Fruit fly (Drosophila melanogaster) whole organism, embryonic: Measurements from ENCODE around the gene ato.
A peak's percentile ranks its signal among the peaks of the same experiment; 100 is the strongest.

Source experiments
- Antp ChIP-seq: fragments of 200-800 bp; sonication (Bioruptor generic); optimal IDR thresholded peaks from 3 replicates; lab custom pipeline; 2016; ENCODE audit warnings: missing biosample characterization, missing genetic modification characterization
- Atf3 ChIP-seq: fragments of 200-800 bp; sonication (Bioruptor generic); optimal IDR thresholded peaks from 3 replicates; lab custom pipeline; 2016; ENCODE audit warnings: missing biosample characterization, missing genetic modification characterization
- BEAF-32 ChIP-seq: fragments of 200-800 bp; sonication (Bioruptor generic); optimal IDR thresholded peaks from 3 replicates; lab custom pipeline; 2017; ENCODE audit warnings: missing biosample characterization, missing genetic modification characterization, mild to moderate bottlenecking, moderate library complexity, missing genetic modification reagents
- CG1024 ChIP-seq: fragments of 200-800 bp; sonication (Bioruptor generic); IDR thresholded peaks from 2 replicates; pipeline ENCODE4 v1.3.6; 2022; ENCODE audit warnings: missing biosample characterization, missing genetic modification characterization
- CG13775 ChIP-seq: fragments of 200-800 bp; sonication (Bioruptor generic); optimal IDR thresholded peaks from 3 replicates; lab custom pipeline; 2017; ENCODE audit warnings: missing biosample characterization, mild to moderate bottlenecking, missing genetic modification characterization
- CG14860 ChIP-seq: fragments of 200-800 bp; sonication (Bioruptor generic); IDR thresholded peaks from 3 replicates; pipeline ENCODE4 v1.3.6; 2022; ENCODE audit warnings: missing biosample characterization, missing genetic modification characterization; ENCODE audit not compliant: partially characterized antibody
- CG16813 ChIP-seq: fragments of 200-800 bp; sonication (Bioruptor generic); IDR thresholded peaks from 3 replicates; pipeline ENCODE4 v1.3.6; 2022; ENCODE audit warnings: missing biosample characterization, missing genetic modification characterization; ENCODE audit not compliant: partially characterized antibody
- CG17361 ChIP-seq: fragments of 200-800 bp; sonication (Bioruptor generic); IDR thresholded peaks from 3 replicates; pipeline ENCODE4 v1.3.6; 2022; ENCODE audit warnings: missing biosample characterization, missing genetic modification characterization
- CG17912 ChIP-seq: fragments of 200-800 bp; sonication (Bioruptor generic); optimal IDR thresholded peaks from 2 replicates; lab custom pipeline; 2018; ENCODE audit warnings: missing biosample characterization, mild to moderate bottlenecking, missing genetic modification characterization
- CG2199 ChIP-seq: fragments of 200-800 bp; sonication (Bioruptor generic); IDR thresholded peaks from 3 replicates; pipeline ENCODE4 v1.3.6; 2022; ENCODE audit warnings: missing biosample characterization, missing genetic modification characterization
- CG2889 ChIP-seq: fragments of 200-800 bp; sonication (Bioruptor generic); IDR thresholded peaks from 3 replicates; pipeline ENCODE4 v1.3.6; 2022; ENCODE audit warnings: missing biosample characterization, missing genetic modification characterization
- CG32772 ChIP-seq: fragments of 200-800 bp; sonication (Bioruptor generic); IDR thresholded peaks from 2 replicates; pipeline ENCODE4 v1.3.6; 2022; ENCODE audit warnings: missing biosample characterization, missing genetic modification characterization
- CG42726 ChIP-seq: fragments of 200-800 bp; sonication (Bioruptor generic); IDR thresholded peaks from 2 replicates; pipeline ENCODE4 v1.3.6; 2022; ENCODE audit warnings: missing biosample characterization, missing genetic modification characterization; ENCODE audit not compliant: partially characterized antibody
- CG5245 ChIP-seq: fragments of 200-800 bp; sonication (Bioruptor generic); optimal IDR thresholded peaks from 3 replicates; lab custom pipeline; 2016; ENCODE audit warnings: missing biosample characterization, missing genetic modification characterization
- CG6272 ChIP-seq: fragments of 200-800 bp; sonication (Bioruptor generic); IDR thresholded peaks from 2 replicates; pipeline ENCODE4 v1.3.6; 2022; ENCODE audit warnings: missing biosample characterization, missing genetic modification characterization
- CG7786 ChIP-seq: fragments of 200-800 bp; sonication (Bioruptor generic); optimal IDR thresholded peaks from 2 replicates; lab custom pipeline; 2016; ENCODE audit warnings: missing biosample characterization, missing genetic modification characterization
- CG9797 ChIP-seq: fragments of 200-800 bp; sonication (Bioruptor generic); optimal IDR thresholded peaks from 3 replicates; lab custom pipeline; 2018; ENCODE audit warnings: missing biosample characterization, mild to moderate bottlenecking, missing genetic modification characterization
- Camta ChIP-seq: fragments of 200-800 bp; sonication (Bioruptor generic); optimal IDR thresholded peaks from 2 replicates; lab custom pipeline; 2016; ENCODE audit warnings: missing biosample characterization, missing genetic modification characterization
- D19A ChIP-seq: fragments of 200-800 bp; optimal IDR thresholded peaks from 3 replicates; lab custom pipeline; 2019; ENCODE audit warnings: missing biosample characterization, mild to moderate bottlenecking, missing genetic modification characterization, moderate library complexity
- ERR ChIP-seq: fragments of 200-800 bp; sonication (Bioruptor generic); optimal IDR thresholded peaks from 2 replicates; lab custom pipeline; 2016; ENCODE audit warnings: missing biosample characterization, missing genetic modification characterization
- Fer2 ChIP-seq: fragments of 200-800 bp; sonication (Bioruptor generic); optimal IDR thresholded peaks from 2 replicates; lab custom pipeline; 2018; ENCODE audit warnings: missing biosample characterization, mild to moderate bottlenecking, missing genetic modification characterization, moderate library complexity
- Gsc ChIP-seq: fragments of 200-800 bp; sonication (Bioruptor generic); IDR thresholded peaks from 2 replicates; pipeline ENCODE4 v1.3.6; 2022; ENCODE audit warnings: missing biosample characterization, missing genetic modification characterization
- H2.0 ChIP-seq: fragments of 200-800 bp; sonication (Bioruptor generic); IDR thresholded peaks from 2 replicates; pipeline ENCODE4 v1.3.6; 2022; ENCODE audit warnings: missing biosample characterization, missing genetic modification characterization
- HmgZ ChIP-seq: fragments of 200-800 bp; sonication (Bioruptor generic); optimal IDR thresholded peaks from 2 replicates; lab custom pipeline; 2018; ENCODE audit warnings: missing biosample characterization, mild to moderate bottlenecking, missing genetic modification characterization
- Hr3 ChIP-seq: fragments of 200-800 bp; sonication (Bioruptor generic); optimal IDR thresholded peaks from 3 replicates; lab custom pipeline; 2016; ENCODE audit warnings: missing biosample characterization, missing genetic modification characterization
- MTF-1 ChIP-seq: fragments of 200-800 bp; sonication (Bioruptor generic); optimal IDR thresholded peaks from 2 replicates; lab custom pipeline; 2018; ENCODE audit warnings: missing biosample characterization, mild to moderate bottlenecking, missing genetic modification characterization, borderline replicate concordance
- NC2α ChIP-seq: fragments of 200-800 bp; sonication (Bioruptor generic); optimal IDR thresholded peaks from 2 replicates; lab custom pipeline; 2016; ENCODE audit warnings: missing biosample characterization, missing genetic modification characterization
- Neu2 ChIP-seq: fragments of 200-800 bp; sonication (Bioruptor generic); optimal IDR thresholded peaks from 3 replicates; lab custom pipeline; 2016; ENCODE audit warnings: missing biosample characterization, missing genetic modification characterization, borderline replicate concordance
- Pdp1 ChIP-seq, 2 experiments: fragments of 200-800 bp; sonication (Bioruptor generic); optimal IDR thresholded peaks; 3 replicates each; lab custom pipeline; 2016; ENCODE audit warnings: missing biosample characterization in 2 of 2, missing genetic modification characterization in 2 of 2, mild to moderate bottlenecking in 1 of 2, moderate library complexity in 1 of 2
- Rx ChIP-seq: fragments of 200-800 bp; sonication (Bioruptor generic); IDR thresholded peaks from 2 replicates; pipeline ENCODE4 v1.3.6; 2022; ENCODE audit warnings: missing biosample characterization, missing genetic modification characterization
- Sox102F ChIP-seq: fragments of 200-800 bp; sonication (Bioruptor generic); optimal IDR thresholded peaks from 2 replicates; lab custom pipeline; 2018; ENCODE audit warnings: missing biosample characterization, mild to moderate bottlenecking, missing genetic modification characterization, moderate library complexity
- Spps ChIP-seq: fragments of 200-800 bp; sonication (Bioruptor generic); optimal IDR thresholded peaks from 2 replicates; lab custom pipeline; 2018; ENCODE audit warnings: missing biosample characterization, mild to moderate bottlenecking, missing genetic modification characterization
- Vsx1 ChIP-seq: fragments of 200-800 bp; sonication (Bioruptor generic); optimal IDR thresholded peaks from 2 replicates; lab custom pipeline; 2017; ENCODE audit warnings: missing biosample characterization, mild to moderate bottlenecking, missing genetic modification characterization, missing genetic modification reagents
- Xbp1 ChIP-seq: fragments of 200-800 bp; sonication (Bioruptor generic); optimal IDR thresholded peaks from 3 replicates; lab custom pipeline; 2016; ENCODE audit warnings: missing biosample characterization, mild to moderate bottlenecking, missing genetic modification characterization
- aop ChIP-seq: fragments of 200-800 bp; sonication (Bioruptor generic); IDR thresholded peaks from 2 replicates; pipeline ENCODE4 v1.3.6; 2022; ENCODE audit warnings: missing biosample characterization, missing genetic modification characterization
- croc ChIP-seq: fragments of 200-800 bp; sonication (Bioruptor generic); conservative IDR thresholded peaks from 3 replicates; pipeline ENCODE4 v1.3.6; 2022; ENCODE audit warnings: missing biosample characterization, missing genetic modification characterization
- crol ChIP-seq: fragments of 200-800 bp; sonication (Bioruptor generic); IDR thresholded peaks from 2 replicates; pipeline ENCODE4 v1.3.6; 2022; ENCODE audit warnings: missing biosample characterization, missing genetic modification characterization
- da ChIP-seq: fragments of 200-800 bp; sonication (Bioruptor generic); optimal IDR thresholded peaks from 2 replicates; lab custom pipeline; 2016; ENCODE audit warnings: missing biosample characterization, missing genetic modification characterization
- fd102C ChIP-seq: fragments of 200-800 bp; sonication (Bioruptor generic); optimal IDR thresholded peaks from 2 replicates; lab custom pipeline; 2018; ENCODE audit warnings: missing biosample characterization, mild to moderate bottlenecking, missing genetic modification characterization, moderate library complexity
- gcm2 ChIP-seq: fragments of 200-800 bp; sonication (Bioruptor generic); optimal IDR thresholded peaks from 2 replicates; lab custom pipeline; 2016; ENCODE audit warnings: missing biosample characterization, missing genetic modification characterization
- gsb-n ChIP-seq: fragments of 200-800 bp; sonication (Bioruptor generic); optimal IDR thresholded peaks from 3 replicates; lab custom pipeline; 2018; ENCODE audit warnings: missing biosample characterization, mild to moderate bottlenecking, missing genetic modification characterization
- insv ChIP-seq, 2 experiments: fragments of 200-800 bp; sonication (Bioruptor generic); optimal IDR thresholded peaks; 3 replicates each; lab custom pipeline; 2016 to 2018; ENCODE audit warnings: missing biosample characterization in 2 of 2, missing genetic modification characterization in 2 of 2
- kni ChIP-seq: fragments of 200-800 bp; sonication (Bioruptor generic); optimal IDR thresholded peaks from 3 replicates; lab custom pipeline; 2017; ENCODE audit warnings: mild to moderate bottlenecking, missing biosample characterization, missing genetic modification reagents, missing genetic modification characterization
- lola ChIP-seq, 3 experiments: fragments of >200 bp in 2 of 3; fragments of 200-800 bp in 1 of 3; sonication (Bioruptor generic) in 1 of 3; optimal IDR thresholded peaks; 2 replicates each; lab custom pipeline; 2017 to 2019; ENCODE audit warnings: missing biosample characterization in 3 of 3, missing genetic modification characterization in 3 of 3, mild to moderate bottlenecking in 1 of 3, moderate library complexity in 1 of 3
- pho ChIP-seq: fragments of 200-800 bp; sonication (Bioruptor generic); optimal IDR thresholded peaks from 2 replicates; lab custom pipeline; 2016; ENCODE audit warnings: missing biosample characterization, missing genetic modification characterization
- phol ChIP-seq: fragments of 200-800 bp; sonication (Bioruptor generic); optimal IDR thresholded peaks from 3 replicates; lab custom pipeline; 2018; ENCODE audit warnings: missing biosample characterization, mild to moderate bottlenecking, missing genetic modification characterization, moderate library complexity
- pita ChIP-seq: fragments of 200-800 bp; sonication (Bioruptor generic); optimal IDR thresholded peaks from 2 replicates; lab custom pipeline; 2017; ENCODE audit warnings: missing biosample characterization, mild to moderate bottlenecking, missing genetic modification characterization
- schlank ChIP-seq: fragments of 200-800 bp; sonication (Bioruptor generic); optimal IDR thresholded peaks from 2 replicates; lab custom pipeline; 2018; ENCODE audit warnings: missing biosample characterization, mild to moderate bottlenecking, missing genetic modification characterization
- sens ChIP-seq: fragments of 200-800 bp; sonication (Bioruptor generic); peaks from one replicate; lab custom pipeline; 2016; ENCODE audit warnings: missing biosample characterization, missing genetic modification characterization
- seq ChIP-seq: fragments of 200-800 bp; sonication (Bioruptor generic); IDR thresholded peaks from 2 replicates; pipeline ENCODE4 v1.3.6; 2022; ENCODE audit warnings: missing biosample characterization, missing genetic modification characterization
- tio ChIP-seq: fragments of 200-800 bp; sonication (Bioruptor generic); optimal IDR thresholded peaks from 2 replicates; lab custom pipeline; 2017; ENCODE audit warnings: missing biosample characterization, missing genetic modification characterization, inconsistent platforms

ato gene

dm6 chr3R:8308515-8308959, 30.7 kb downstream of the ato start, which contains the start of gene tex (continued):
- TF ChIP-seq Camta (no peak), Pdp1 (GFP tag; optimal IDR thresholded peaks at IDR 0.05; lab: Kevin White, UChicago) (peak in 1 of 2 experiments; percentile 76), CG2199 (GFP tag; lab: Robert Waterston, UW) (no peak), Gsc (GFP tag; lab: Robert Waterston, UW) (no peak), Vsx1 (GFP tag; lab: Kevin White, UChicago) (no peak), CG6272 (no peak), lola (GFP tag; optimal IDR thresholded peaks at IDR 0.05; lab: Kevin White, UChicago) (peak in 1 of 3 experiments; percentile 49), CG16813 (0 out of 3 replicates have a peak, but pooled peaks have one; percentile 31), seq (GFP tag; lab: Robert Waterston, UW) (no peak), HmgZ (tag; lab: Kevin White, UChicago) (peak; percentile 58), Hr3 (GFP tag; lab: Kevin White, UChicago) (no peak), H2.0 (no peak), Neu2 (GFP tag; lab: Kevin White, UChicago) (no peak), schlank (no peak), Fer2 (tag; lab: Kevin White, UChicago) (no peak), CG2889 (GFP tag; lab: Robert Waterston, UW) (no peak), Sox102F (GFP tag; lab: Kevin White, UChicago) (no peak), CG13775 (GFP tag; lab: Kevin White, UChicago) (no peak), CG32772 (GFP tag; lab: Robert Waterston, UW) (no peak), CG1024 (GFP tag; lab: Robert Waterston, UW) (no peak), D19A (peak; percentile 30), fd102C (GFP tag; lab: Kevin White, UChicago) (peak; percentile 1), crol (GFP tag; lab: Robert Waterston, UW) (no peak), Rx (GFP tag; lab: Robert Waterston, UW) (no peak), CG42726 (GFP tag; lab: Robert Waterston, UW) (no peak), pita (GFP tag; lab: Kevin White, UChicago) (peak; percentile 56), croc (GFP tag; lab: Robert Waterston, UW) (no peak), tio (GFP tag; lab: Kevin White, UChicago) (no peak), CG17912 (GFP tag; lab: Kevin White, UChicago) (peak; percentile 14), CG7786 (GFP tag; lab: Kevin White, UChicago) (no peak), gcm2 (GFP tag; lab: Kevin White, UChicago) (no peak), ERR (GFP tag; lab: Kevin White, UChicago) (no peak), insv (GFP tag; optimal IDR thresholded peaks at IDR 0.05; lab: Kevin White, UChicago) (peak in 1 of 2 experiments; percentile 57), aop (GFP tag; lab: Robert Waterston, UW) (no peak), da (no peak), CG17361 (GFP tag; lab: Robert Waterston, UW) (peak; percentile 37; the same call in 2 of the 3 replicates), Xbp1 (GFP tag; lab: Kevin White, UChicago) (no peak), BEAF-32 (GFP tag; lab: Kevin White, UChicago) (peak; percentile 60), MTF-1 (GFP tag; lab: Kevin White, UChicago) (peak; percentile 74), phol (peak; percentile 22), CG14860 (GFP tag; lab: Robert Waterston, UW) (no peak), Spps (peak; percentile 41), sens (GFP tag; lab: Kevin White, UChicago) (peak; percentile 94), Atf3 (GFP tag; lab: Kevin White, UChicago) (no peak), CG9797 (GFP tag; lab: Kevin White, UChicago) (peak; percentile 74), Antp (GFP tag; lab: Kevin White, UChicago) (no peak), CG5245 (GFP tag; lab: Kevin White, UChicago) (peak; percentile 10), NC2α (GFP tag; lab: Kevin White, UChicago) (no peak), pho (GFP tag; lab: Kevin White, UChicago) (no peak), kni (GFP tag; lab: Kevin White, UChicago) (peak; percentile 68), gsb-n (no peak)
